Worm (Caenorhabditis elegans): ENCODE measurements around the gene parn-1.

The parn-1 gene

DNA sequence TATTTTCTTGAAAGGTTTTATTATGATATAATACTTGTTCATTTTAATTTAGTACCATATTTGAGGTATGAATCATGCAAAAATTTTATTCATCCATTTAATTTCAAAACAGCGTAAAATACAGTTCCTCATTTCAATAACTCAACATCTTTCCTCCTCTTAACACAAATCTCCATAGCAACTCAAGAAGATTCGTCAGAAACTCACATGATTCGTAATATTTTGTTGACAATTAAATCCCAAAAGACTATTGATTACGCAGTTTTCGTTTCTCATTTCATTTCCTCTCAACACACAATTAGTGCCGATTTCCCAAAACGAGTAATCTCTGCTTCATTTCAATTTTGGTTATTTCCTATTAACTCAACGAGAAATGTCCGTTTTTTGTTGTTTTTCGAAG, 13.2 kb upstream of the parn-1 start, which contains the start of gene R11D1.2:
Gene R11D1.2, plus strand, starts transcription at position 301 of the 400 bp plus-strand sequence.
- TF ChIP-seq lir-1 (GFP tag; conservative IDR thresholded peaks at IDR 0.05) (no peak), T07F8.4 (tag; optimal IDR thresholded peaks at IDR 0.05) (no peak), snpc-3.4 (tag; optimal IDR thresholded peaks at IDR 0.05) (no peak), hmg-20 (GFP tag; IDR thresholded peaks at IDR 0.05) (no peak), F22D6.2 (tag; optimal IDR thresholded peaks at IDR 0.05) (no peak), F23B12.7 (tag; optimal IDR thresholded peaks at IDR 0.05; ENCODE audit: insufficient read depth) (no peak), ztf-26 (tag; optimal IDR thresholded peaks at IDR 0.05) (no peak), hmg-1.2 (GFP tag; IDR thresholded peaks at IDR 0.05) (no peak), ekl-4 (GFP tag; IDR thresholded peaks at IDR 0.05) (no peak), B0336.3 (GFP tag; IDR thresholded peaks at IDR 0.05) (no peak), egl-18 (GFP tag; IDR thresholded peaks at IDR 0.05) (no peak), madf-3 (GFP tag; IDR thresholded peaks at IDR 0.05) (no peak), ceh-100 (GFP tag; IDR thresholded peaks at IDR 0.05) (no peak), B0019.2 (GFP tag; conservative IDR thresholded peaks at IDR 0.05) (no peak), bed-1 (GFP tag; IDR thresholded peaks at IDR 0.05) (no peak), ceh-91 (GFP tag; IDR thresholded peaks at IDR 0.05) (no peak)

DNA sequence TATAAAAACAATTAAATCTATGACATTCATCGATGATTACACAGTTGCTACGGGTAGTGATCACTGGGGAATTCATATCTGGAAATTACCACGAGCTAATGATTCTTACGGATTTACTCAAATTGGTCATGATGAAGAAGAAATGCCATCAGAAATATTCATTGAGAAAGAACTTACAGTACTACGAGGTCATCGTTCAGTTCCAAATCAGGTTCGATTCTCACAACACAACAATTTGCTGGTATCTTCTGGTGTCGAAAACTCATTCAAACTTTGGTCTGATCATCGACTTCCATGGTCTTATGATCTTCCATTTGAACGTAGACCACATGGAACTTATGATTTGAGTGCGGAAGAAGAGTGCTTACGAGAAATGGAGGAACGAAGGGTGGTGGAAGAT, 11.5 kb upstream of the parn-1 start:
- TF ChIP-seq die-1 (tag; optimal IDR thresholded peaks at IDR 0.05), result no peak
- no peak for TF ChIP-seq ztf-3 (GFP tag; optimal IDR thresholded peaks at IDR 0.05)
- no peak for TF ChIP-seq F57C9.4 (tag; optimal IDR thresholded peaks at IDR 0.05)
- no peak for TF ChIP-seq nhr-120 (GFP tag; IDR thresholded peaks at IDR 0.05)
- TF ChIP-seq ztf-6 (GFP tag; IDR thresholded peaks at IDR 0.05), result no peak
- no peak for TF ChIP-seq ccch-3 (GFP tag; optimal IDR thresholded peaks at IDR 0.05)
- TF ChIP-seq zfh-2 (GFP tag; conservative IDR thresholded peaks at IDR 0.05), result no peak
- TF ChIP-seq F52B5.7 (tag; optimal IDR thresholded peaks at IDR 0.05), result no peak
- no peak for TF ChIP-seq C06A6.2 (GFP tag; conservative IDR thresholded peaks at IDR 0.05)
- TF ChIP-seq snpc-4 (GFP tag; optimal IDR thresholded peaks at IDR 0.05), result no peak
- no peak for TF ChIP-seq snpc-4 (tag; optimal IDR thresholded peaks at IDR 0.05)
- no peak for TF ChIP-seq cebp-1 (GFP tag; IDR thresholded peaks at IDR 0.05)
- no peak for TF ChIP-seq cebp-1 (tag; optimal IDR thresholded peaks at IDR 0.05)
- TF ChIP-seq rec-8 (tag; optimal IDR thresholded peaks at IDR 0.05), result no peak
- TF ChIP-seq hmg-1.2 (GFP tag; IDR thresholded peaks at IDR 0.05), result no peak
- TF ChIP-seq tbp1 (GFP tag; optimal IDR thresholded peaks at IDR 0.05), result no peak
- no peak for TF ChIP-seq B0261.1 (tag; optimal IDR thresholded peaks at IDR 0.05)
- no peak for TF ChIP-seq attf-5 (GFP tag; optimal IDR thresholded peaks at IDR 0.05)
- TF ChIP-seq mes-4 (tag; optimal IDR thresholded peaks at IDR 0.05), result no peak
- TF ChIP-seq ztf-26 (tag; optimal IDR thresholded peaks at IDR 0.05), result no peak
- TF ChIP-seq mcd-1 (GFP tag; IDR thresholded peaks at IDR 0.05), result no peak

DNA sequence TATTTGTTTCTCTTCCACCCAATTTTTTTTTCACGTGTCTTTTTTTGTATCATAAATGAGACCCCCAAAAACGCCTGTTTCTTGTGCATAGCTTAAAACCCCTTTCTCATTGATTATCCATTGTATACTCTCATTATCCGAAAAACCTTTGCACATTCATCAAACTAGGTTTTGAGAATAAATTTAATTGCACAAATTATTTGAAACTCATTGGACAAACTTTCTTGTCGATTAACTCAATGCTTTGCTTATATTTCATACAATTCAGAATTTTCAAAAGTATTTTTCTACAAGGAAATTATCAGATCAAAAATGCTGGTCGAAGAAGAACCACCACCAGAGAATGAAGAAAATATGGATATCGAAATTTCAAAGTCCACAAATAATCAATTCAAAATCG, 9.0 kb upstream of the parn-1 start, which contains the start of gene R11D1.1:
Gene R11D1.1, plus strand, starts transcription at position 301 of the 400 bp plus-strand sequence.
- no peak for TF ChIP-seq mes-4 (tag; optimal IDR thresholded peaks at IDR 0.05)
- no peak for TF ChIP-seq F37B4.10 (GFP tag; IDR thresholded peaks at IDR 0.05)
- no peak for TF ChIP-seq athp-1 (tag; optimal IDR thresholded peaks at IDR 0.05)
- TF ChIP-seq unc-130 (GFP tag; optimal IDR thresholded peaks at IDR 0.05), result no peak
- no peak for TF ChIP-seq bed-1 (GFP tag; IDR thresholded peaks at IDR 0.05)
- no peak for TF ChIP-seq ama-1 (optimal IDR thresholded peaks at IDR 0.05)
- no peak for TF ChIP-seq ama-1 (GFP tag; optimal IDR thresholded peaks at IDR 0.05)
- no peak for TF ChIP-seq Y53G8AR.9 (GFP tag; conservative IDR thresholded peaks at IDR 0.05)
- no peak for TF ChIP-seq nhr-27 (tag; optimal IDR thresholded peaks at IDR 0.05)
- no peak for TF ChIP-seq madf-10 (tag; optimal IDR thresholded peaks at IDR 0.05)
- TF ChIP-seq egl-18 (GFP tag; IDR thresholded peaks at IDR 0.05), result no peak
- no peak for TF ChIP-seq sptf-2 (GFP tag; optimal IDR thresholded peaks at IDR 0.05)
- TF ChIP-seq snpc-3.4 (tag; optimal IDR thresholded peaks at IDR 0.05), result no peak
- TF ChIP-seq egrh-3 (GFP tag; IDR thresholded peaks at IDR 0.05), result no peak
- TF ChIP-seq attf-6 (GFP tag; IDR thresholded peaks at IDR 0.05), result no peak
- no peak for TF ChIP-seq hlh-12 (tag; optimal IDR thresholded peaks at IDR 0.05)
- TF ChIP-seq hmg-20 (GFP tag; IDR thresholded peaks at IDR 0.05), result no peak
- TF ChIP-seq die-1 (tag; optimal IDR thresholded peaks at IDR 0.05), result no peak
